Worm (Caenorhabditis elegans): ENCODE results near the gene cku-80.

- TF ChIP-seq F49E8.2 (tag; optimal IDR thresholded peaks at IDR 0.05; ENCODE audit: insufficient read depth) (no peak), ama-1 (optimal IDR thresholded peaks at IDR 0.05) (no peak), ama-1 (GFP tag; optimal IDR thresholded peaks at IDR 0.05) (no peak), B0035.1 (tag; optimal IDR thresholded peaks at IDR 0.05) (no peak), dpl-1 (GFP tag; optimal IDR thresholded peaks at IDR 0.05) (no peak), attf-6 (GFP tag; IDR thresholded peaks at IDR 0.05) (no peak), die-1 (tag; optimal IDR thresholded peaks at IDR 0.05) (no peak), mxl-1 (tag; optimal IDR thresholded peaks at IDR 0.05) (no peak), rcor-1 (GFP tag; IDR thresholded peaks at IDR 0.05) (no peak), lin-35 (GFP tag; optimal IDR thresholded peaks at IDR 0.05) (no peak)
Measured at ce11 chrIII:4381343-4381742, 38.3 kb upstream of the cku-80 start, which contains the start of gene pals-27.

Data from whole organism, young adult.